Fruit fly (Drosophila melanogaster) S2 (cell line): ENCODE data around the gene CG42514.

Experiments used
- CG8478 ChIP-seq: fragments of >200 bp; optimal IDR thresholded peaks from 2 replicates; lab custom pipeline; 2018
- CTCF ChIP-seq, 2 experiments: fragments of >200 bp; optimal IDR thresholded peaks; 2 replicates each; lab custom pipeline; 2018

DNA sequence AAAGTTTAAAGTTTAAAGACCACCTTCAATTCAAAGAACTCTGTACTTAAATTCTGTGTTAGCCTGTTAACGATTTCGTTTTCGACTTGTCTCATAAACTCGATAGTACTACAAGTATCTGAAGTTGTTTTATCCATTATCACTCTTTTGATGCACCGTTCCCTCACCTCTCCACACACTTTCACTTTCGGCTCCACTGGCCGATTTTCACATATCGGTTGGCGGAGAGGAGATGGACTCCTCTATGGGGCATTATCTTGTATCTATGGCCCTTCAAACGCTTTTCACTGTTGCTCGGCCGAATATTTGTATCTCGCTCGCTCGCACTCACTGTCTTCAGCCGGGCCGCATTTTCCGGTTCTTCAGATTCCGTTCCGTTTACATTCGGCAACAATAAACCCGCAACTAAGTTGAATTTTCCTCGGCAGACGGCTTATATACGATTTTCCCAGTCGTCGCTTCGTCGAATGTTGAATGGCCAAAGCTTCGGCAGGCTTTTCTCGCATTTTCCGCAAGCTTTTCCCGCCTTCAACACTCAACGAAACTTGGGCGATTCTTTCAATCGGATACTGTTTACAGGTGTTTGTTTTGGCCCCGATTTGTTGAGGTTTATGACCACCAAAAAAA, 47.1 kb upstream of the CG42514 start, which contains the start of gene CG43373:
- TF ChIP-seq CG8478 (lab: Kevin White, UChicago) (no peak), CTCF (optimal IDR thresholded peaks at IDR 0.05; lab: Kevin White, UChicago) (no peak)
